Fruit fly (Drosophila melanogaster) whole organism, wandering third instar larva: Measurements from ENCODE around the gene Cyp28a5.

Experiments used
- HLH106 ChIP-seq: fragments of 200-800 bp; optimal IDR thresholded peaks from 3 replicates; lab custom pipeline; 2019; ENCODE audit warnings: missing biosample characterization, mild to moderate bottlenecking, missing genetic modification characterization, moderate library complexity
- Myc ChIP-seq: fragments of >200 bp; optimal IDR thresholded peaks from 2 replicates; lab custom pipeline; 2017
- N ChIP-seq: fragments of >200 bp; optimal IDR thresholded peaks from 2 replicates; lab custom pipeline; 2018; ENCODE audit warnings: missing biosample characterization, missing external identifiers, missing genetic modification characterization
- Rel ChIP-seq, 2 experiments: fragments of 200-800 bp; sonication (Bioruptor generic) in 1 of 2; optimal IDR thresholded peaks; 2 replicates in 1 of 2; 3 replicates in 1 of 2; lab custom pipeline; 2016 to 2019; ENCODE audit warnings: mild to moderate bottlenecking in 2 of 2, missing biosample characterization in 2 of 2, missing genetic modification characterization in 2 of 2, moderate library complexity in 1 of 2
- Vsx2 ChIP-seq: fragments of 200-300, 225-300 bp; sonication (Bioruptor generic); optimal IDR thresholded peaks from 2 replicates; lab custom pipeline; 2018; ENCODE audit warnings: missing biosample characterization, missing genetic modification characterization; ENCODE audit not compliant: partially characterized antibody
- jim ChIP-seq: fragments of 175-275, 200-325 bp; sonication (Bioruptor generic); optimal IDR thresholded peaks from 2 replicates; lab custom pipeline; 2016; ENCODE audit warnings: missing biosample characterization, mild to moderate bottlenecking, missing genetic modification characterization
- pan ChIP-seq: fragments of >200 bp; optimal IDR thresholded peaks from 2 replicates; lab custom pipeline; 2017
- psq ChIP-seq: fragments of 200-800 bp; sonication (Bioruptor generic); optimal IDR thresholded peaks from 3 replicates; lab custom pipeline; 2017; ENCODE audit warnings: missing biosample characterization, mild to moderate bottlenecking, missing genetic modification characterization, moderate library complexity
- sv ChIP-seq: fragments of 200-800 bp; sonication (Bioruptor generic); optimal IDR thresholded peaks from 3 replicates; lab custom pipeline; 2016; ENCODE audit warnings: missing biosample characterization, missing genetic modification characterization
- usp ChIP-seq: fragments of >200 bp; optimal IDR thresholded peaks from 2 replicates; lab custom pipeline; 2017; ENCODE audit warnings: missing biosample characterization, missing genetic modification characterization

DNA sequence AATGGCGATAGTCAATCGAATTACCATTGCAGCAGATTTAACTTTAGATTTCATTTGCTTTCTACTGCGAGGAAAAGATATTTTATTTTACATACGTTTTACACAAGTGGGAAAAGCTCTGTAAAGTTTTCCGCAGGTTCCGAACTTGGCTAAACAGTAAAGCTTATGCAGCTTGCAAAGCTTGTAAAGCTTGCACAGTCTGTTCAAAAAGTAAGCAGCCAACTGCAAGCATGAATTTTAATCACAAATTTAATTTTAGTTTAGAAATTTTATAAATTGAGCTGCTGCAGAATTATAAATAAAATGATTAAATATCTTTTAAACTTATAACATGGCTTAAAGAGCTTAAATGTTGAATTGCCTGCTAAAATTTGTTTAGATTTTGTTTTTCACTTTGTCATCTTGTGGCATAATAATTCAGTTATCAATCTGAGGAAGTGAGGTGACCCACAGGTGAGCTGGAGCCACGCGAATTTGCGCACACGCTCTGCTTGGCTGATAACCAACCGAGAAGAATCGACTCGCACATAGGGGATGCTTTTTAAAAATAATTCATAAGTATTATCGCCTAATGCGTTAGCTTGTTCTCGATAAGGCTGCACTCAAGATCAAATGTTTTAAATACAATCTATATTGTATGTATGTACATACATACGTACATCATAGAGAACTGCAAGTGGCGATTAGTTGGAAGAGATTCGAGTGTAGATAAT, 34.6 kb downstream of the Cyp28a5 start:
- TF ChIP-seq pan (lab: Kevin White, UChicago), result no peak
- TF ChIP-seq sv (GFP tag; lab: Kevin White, UChicago), result no peak
- peak; percentile 56 for TF ChIP-seq HLH106 (tag; lab: Kevin White, UChicago)
- TF ChIP-seq Vsx2 (GFP tag; lab: Kevin White, UChicago), result no peak
- TF ChIP-seq jim, result no peak
- TF ChIP-seq usp (GFP tag; lab: Kevin White, UChicago), result no peak
- no peak for TF ChIP-seq psq (GFP tag; lab: Kevin White, UChicago)
- no peak for TF ChIP-seq Rel (GFP tag; optimal IDR thresholded peaks at IDR 0.05; lab: Kevin White, UChicago)
- TF ChIP-seq Rel (tag; optimal IDR thresholded peaks at IDR 0.05; lab: Kevin White, UChicago), result no peak
- no peak for TF ChIP-seq N (GFP tag; lab: Kevin White, UChicago)
- no peak for TF ChIP-seq Myc (lab: Kevin White, UChicago)
